Worm (Caenorhabditis elegans) whole organism, L4 larva: Measurements from ENCODE around the gene rpoa-12.
A peak's percentile ranks its signal among the peaks of the same experiment; 100 is the strongest.

Experiments used
- R02D3.7 ChIP-seq: fragments of 150-350 bp; sonication (generic microtip); optimal IDR thresholded peaks from 3 replicates; lab custom pipeline; 2014; ENCODE audit warnings: missing biosample characterization, missing genetic modification characterization
- T26A8.4 ChIP-seq: fragments of 200-800 bp; sonication (Bioruptor generic); IDR thresholded peaks from 2 replicates; pipeline ENCODE4 v1.3.6; 2022; ENCODE audit warnings: missing genetic modification characterization, missing compliant biosample characterization
- Y105C5A.15 ChIP-seq: fragments of 200-800 bp; sonication (Bioruptor generic); IDR thresholded peaks from 2 replicates; pipeline ENCODE4 v1.3.6; 2022; ENCODE audit warnings: missing genetic modification characterization, missing compliant biosample characterization
- Y5F2A.4 ChIP-seq: fragments of 200-800 bp; sonication (Bioruptor generic); optimal IDR thresholded peaks from 2 replicates; lab custom pipeline; 2018; ENCODE audit warnings: mild to moderate bottlenecking, missing genetic modification characterization, missing compliant biosample characterization
- Y75B8A.6 ChIP-seq: fragments of 200-800 bp; sonication (Bioruptor generic); IDR thresholded peaks from 2 replicates; pipeline ENCODE4 v1.3.6; 2022; ENCODE audit warnings: missing genetic modification reagents, missing genetic modification characterization, missing compliant biosample characterization
- ZK337.2 ChIP-seq: fragments of 200-800 bp; sonication (Bioruptor generic); IDR thresholded peaks from 2 replicates; pipeline ENCODE4 v1.3.6; 2022; ENCODE audit warnings: missing genetic modification reagents, missing genetic modification characterization, missing compliant biosample characterization
- aha-1 ChIP-seq: fragments of 150-350 bp; peaks from one replicate; lab custom pipeline; 2014; ENCODE audit warnings: missing biosample characterization, missing genetic modification characterization
- arid-1 ChIP-seq: fragments of 200-800 bp; sonication (Bioruptor generic); conservative IDR thresholded peaks from 2 replicates; pipeline ENCODE4 v1.3.6; 2022; ENCODE audit warnings: missing genetic modification reagents, missing genetic modification characterization, missing compliant biosample characterization
- ceh-20 ChIP-seq: fragments of 200-800 bp; sonication (Bioruptor generic); IDR thresholded peaks from 2 replicates; pipeline ENCODE4 v1.3.6; 2022; ENCODE audit warnings: missing genetic modification reagents, missing genetic modification characterization, missing compliant biosample characterization
- ceh-28 ChIP-seq: fragments of 150-350 bp; optimal IDR thresholded peaks from 2 replicates; lab custom pipeline; 2014; ENCODE audit warnings: missing biosample characterization, missing genetic modification reagents, missing genetic modification characterization
- ctbp-1 ChIP-seq: fragments of 200-800 bp; sonication (Bioruptor generic); IDR thresholded peaks from 2 replicates; pipeline ENCODE4 v1.3.6; 2022; ENCODE audit warnings: missing genetic modification reagents, missing genetic modification characterization, missing compliant biosample characterization
- daf-8 ChIP-seq: fragments of 200-800 bp; sonication (Bioruptor generic); IDR thresholded peaks from 2 replicates; pipeline ENCODE4 v1.3.6; 2022; ENCODE audit warnings: missing genetic modification characterization, missing compliant biosample characterization
- fkh-10 ChIP-seq: fragments of 150-350 bp; optimal IDR thresholded peaks from 2 replicates; lab custom pipeline; 2014; ENCODE audit warnings: missing biosample characterization, missing genetic modification reagents, missing genetic modification characterization
- gei-8 ChIP-seq: fragments of 200-800 bp; sonication (Bioruptor generic); optimal IDR thresholded peaks from 2 replicates; lab custom pipeline; 2018; ENCODE audit warnings: mild to moderate bottlenecking, missing genetic modification characterization, missing compliant biosample characterization
- lim-7 ChIP-seq: fragments of 200-800 bp; sonication (Bioruptor generic); IDR thresholded peaks from 2 replicates; pipeline ENCODE4 v1.3.6; 2022; ENCODE audit warnings: missing genetic modification characterization, missing compliant biosample characterization
- lin-15B ChIP-seq: fragments of 150-350 bp; sonication (generic microtip); optimal IDR thresholded peaks from 3 replicates; lab custom pipeline; 2014; ENCODE audit warnings: missing biosample characterization, missing genetic modification characterization
- lir-3 ChIP-seq: sonication (generic microtip); optimal IDR thresholded peaks from 2 replicates; lab custom pipeline; 2016; ENCODE audit warnings: mild to moderate bottlenecking, missing genetic modification characterization, missing compliant biosample characterization
- lsy-2 ChIP-seq, 2 experiments: fragments of 150-350 bp in 1 of 2; sonication (generic microtip) in 1 of 2; optimal IDR thresholded peaks; 2 replicates each; lab custom pipeline; 2014 to 2017; ENCODE audit warnings: missing biosample characterization in 2 of 2, missing genetic modification characterization in 2 of 2
- mdt-29 ChIP-seq: fragments of 200-800 bp; sonication (Bioruptor generic); IDR thresholded peaks from 2 replicates; pipeline ENCODE4 v1.3.6; 2022; ENCODE audit warnings: missing genetic modification reagents, missing genetic modification characterization, missing compliant biosample characterization
- mep-1 ChIP-seq: fragments of 150-350 bp; sonication (generic microtip); optimal IDR thresholded peaks from 3 replicates; lab custom pipeline; 2014; ENCODE audit warnings: missing biosample characterization, missing genetic modification characterization
- mxl-3 ChIP-seq: fragments of 200-800 bp; sonication (Bioruptor generic); optimal IDR thresholded peaks from 2 replicates; lab custom pipeline; 2018; ENCODE audit warnings: mild to moderate bottlenecking, missing genetic modification characterization, missing compliant biosample characterization
- nhr-102 ChIP-seq: sonication (generic microtip); optimal IDR thresholded peaks from 2 replicates; lab custom pipeline; 2016; ENCODE audit warnings: mild to moderate bottlenecking, missing genetic modification characterization, moderate library complexity, missing compliant biosample characterization
- nhr-11 ChIP-seq: fragments of 150-350 bp; optimal IDR thresholded peaks from 2 replicates; lab custom pipeline; 2014; ENCODE audit warnings: missing biosample characterization, missing genetic modification characterization
- nhr-111 ChIP-seq: fragments of 200-800 bp; sonication (Bioruptor generic); optimal IDR thresholded peaks from 2 replicates; lab custom pipeline; 2018; ENCODE audit warnings: mild to moderate bottlenecking, missing genetic modification characterization, missing compliant biosample characterization
- nhr-25 ChIP-seq: sonication (generic microtip); optimal IDR thresholded peaks from 2 replicates; lab custom pipeline; 2017; ENCODE audit warnings: missing genetic modification characterization, mild to moderate bottlenecking, missing compliant biosample characterization, antibody characterized with exemption, moderate library complexity, borderline replicate concordance; ENCODE audit not compliant: insufficient read depth
- nhr-41 ChIP-seq: fragments of 200-800 bp; sonication (Bioruptor generic); IDR thresholded peaks from 2 replicates; pipeline ENCODE4 v1.3.6; 2022; ENCODE audit warnings: missing genetic modification reagents, missing genetic modification characterization, missing compliant biosample characterization
- nhr-48 ChIP-seq: sonication (generic microtip); optimal IDR thresholded peaks from 2 replicates; lab custom pipeline; 2016; ENCODE audit warnings: mild to moderate bottlenecking, missing genetic modification characterization, missing compliant biosample characterization
- nhr-77 ChIP-seq: fragments of 150-350 bp; optimal IDR thresholded peaks from 2 replicates; lab custom pipeline; 2014; ENCODE audit warnings: missing biosample characterization, missing genetic modification characterization
- spr-3 ChIP-seq: fragments of 200-800 bp; sonication (Bioruptor generic); optimal IDR thresholded peaks from 2 replicates; lab custom pipeline; 2018; ENCODE audit warnings: mild to moderate bottlenecking, missing genetic modification characterization, missing compliant biosample characterization
- unc-62 ChIP-seq, 3 experiments: fragments of 150-350 bp in 1 of 3; sonication (generic microtip); optimal IDR thresholded peaks in 2 of 3; peaks in 1 of 3; 1 replicate in 1 of 3; 2 replicates in 2 of 3; lab custom pipeline; 2014 to 2017; ENCODE audit warnings: missing biosample characterization in 3 of 3, missing genetic modification characterization in 3 of 3, missing genetic modification reagents in 3 of 3, missing genotype in 1 of 3
- zip-2 ChIP-seq: fragments of 150-350 bp; optimal IDR thresholded peaks from 2 replicates; lab custom pipeline; 2014; ENCODE audit warnings: missing biosample characterization, missing genetic modification characterization

The rpoa-12 gene

DNA sequence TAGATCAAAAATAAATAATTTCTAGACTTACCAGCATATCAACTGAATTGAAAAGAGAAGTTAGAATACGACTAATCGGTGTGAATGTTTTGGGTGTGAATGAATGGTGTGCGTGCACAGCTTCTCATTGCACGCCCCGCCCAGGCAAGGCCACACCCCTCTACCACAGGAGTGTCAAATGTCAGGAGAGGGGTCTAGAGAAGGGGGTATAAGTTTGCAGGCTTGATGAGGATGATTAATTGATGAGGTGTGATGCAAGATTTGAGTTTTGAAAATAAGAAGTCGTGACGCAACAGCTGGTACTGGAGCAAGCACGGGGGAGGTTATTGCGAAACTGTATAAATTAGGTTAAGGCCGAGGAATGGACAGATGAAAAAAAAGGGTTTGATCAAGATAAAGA is 9.2 kb upstream of the rpoa-12 start, which contains the start of gene egl-1:
Gene egl-1 (minus strand): TSS at position 101 of the 400 bp plus-strand sequence.
- TF ChIP-seq ZK337.2 (GFP tag; lab: Robert Waterston, UW) (no peak), lim-7 (GFP tag; lab: Robert Waterston, UW) (no peak), lir-3 (tag; lab: Kevin White, UChicago) (no peak), nhr-41 (GFP tag; lab: Robert Waterston, UW) (no peak), nhr-102 (tag; lab: Kevin White, UChicago) (no peak), mep-1 (tag; lab: Kevin White, UChicago) (no peak), zip-2 (no peak), daf-8 (no peak), ceh-20 (GFP tag; lab: Robert Waterston, UW) (no peak), nhr-111 (GFP tag; lab: Kevin White, UChicago) (no peak), ceh-28 (tag; lab: Kevin White, UChicago) (no peak), spr-3 (no peak), gei-8 (GFP tag; lab: Kevin White, UChicago) (no peak), R02D3.7 (tag; lab: Kevin White, UChicago) (no peak), mxl-3 (GFP tag; lab: Kevin White, UChicago) (no peak), mdt-29 (no peak)

DNA sequence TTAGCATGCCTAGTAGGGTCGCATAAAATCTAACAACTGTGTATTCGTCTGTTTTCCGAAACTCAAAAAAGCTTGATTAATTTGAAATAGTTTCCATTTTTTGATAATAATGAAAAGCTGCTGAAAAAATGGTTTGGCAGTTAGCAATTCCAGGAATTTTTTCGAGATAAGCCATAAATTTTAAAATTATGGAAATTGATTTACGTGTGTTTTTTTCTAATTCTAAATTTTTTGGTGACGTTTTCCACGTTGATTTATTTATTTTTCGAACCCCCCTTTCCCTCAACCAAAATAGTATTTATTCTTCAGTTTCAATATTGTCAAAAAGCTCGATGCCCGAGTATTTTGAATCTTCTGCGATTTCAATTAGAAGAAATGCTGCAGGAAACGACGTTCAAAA is 5.8 kb upstream of the rpoa-12 start, which contains the start of gene F23B12.1:
Gene F23B12.1 (plus strand): TSS at position 301 of the 400 bp plus-strand sequence.
- TF ChIP-seq unc-62 (GFP tag; optimal IDR thresholded peaks at IDR 0.05 in 1 of 2; lab: Kevin White, UChicago) (peak in 1 of 2 experiments; percentile 29), unc-62 (tag; optimal IDR thresholded peaks at IDR 0.05; lab: Kevin White, UChicago) (no peak), Y75B8A.6 (GFP tag; lab: Robert Waterston, UW) (no peak)

DNA sequence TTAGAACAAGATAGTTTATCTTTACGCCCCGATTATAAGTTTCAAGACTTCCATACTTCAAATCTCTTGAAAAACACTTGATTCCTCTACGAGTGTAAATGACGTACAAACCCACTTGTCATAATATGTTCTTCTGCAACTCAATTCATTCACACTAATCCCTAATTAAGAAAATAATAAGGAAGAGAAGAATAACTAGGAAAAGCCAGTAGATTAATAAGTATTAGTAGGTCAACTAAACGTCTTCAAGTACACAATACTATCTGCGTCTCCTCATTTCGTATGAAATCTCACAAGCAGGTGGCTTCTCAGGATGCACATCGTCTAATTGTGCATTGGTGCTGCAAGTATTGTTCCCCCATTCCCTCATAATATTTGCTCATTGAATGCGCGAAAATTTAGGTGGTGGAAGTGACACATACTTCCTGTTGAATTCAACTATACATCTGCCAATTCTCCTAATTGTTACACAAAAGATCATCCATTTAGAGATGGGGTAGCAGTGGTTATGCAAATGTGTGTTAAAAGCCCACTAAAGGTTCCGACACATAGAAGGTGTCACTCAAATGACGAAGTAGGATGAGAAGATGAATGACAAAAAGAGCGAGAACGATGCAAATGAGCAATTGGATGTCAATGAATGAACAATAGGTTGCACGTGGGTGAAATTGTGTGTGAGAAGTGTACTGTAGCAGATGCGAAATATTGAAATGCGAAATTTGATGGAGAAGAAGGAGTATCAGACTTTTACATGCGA is 4.1 kb upstream of the rpoa-12 start:
- TF ChIP-seq fkh-10 (no peak), nhr-48 (tag; lab: Kevin White, UChicago) (no peak), unc-62 (GFP tag; optimal IDR thresholded peaks at IDR 0.05 in 1 of 2; lab: Kevin White, UChicago) (peak in 1 of 2 experiments; percentile 99), unc-62 (tag; optimal IDR thresholded peaks at IDR 0.05; lab: Kevin White, UChicago) (no peak), nhr-11 (tag; lab: Kevin White, UChicago) (no peak), ZK337.2 (GFP tag; lab: Robert Waterston, UW) (no peak), lin-15B (no peak), Y5F2A.4 (GFP tag; lab: Kevin White, UChicago) (no peak), aha-1 (tag; lab: Kevin White, UChicago) (peak; percentile 30), arid-1 (GFP tag; lab: Robert Waterston, UW) (no peak), lsy-2 (tag; optimal IDR thresholded peaks at IDR 0.05; lab: Kevin White, UChicago) (no peak), ctbp-1 (GFP tag; lab: Robert Waterston, UW) (no peak), mep-1 (tag; lab: Kevin White, UChicago) (no peak), spr-3 (no peak)

DNA sequence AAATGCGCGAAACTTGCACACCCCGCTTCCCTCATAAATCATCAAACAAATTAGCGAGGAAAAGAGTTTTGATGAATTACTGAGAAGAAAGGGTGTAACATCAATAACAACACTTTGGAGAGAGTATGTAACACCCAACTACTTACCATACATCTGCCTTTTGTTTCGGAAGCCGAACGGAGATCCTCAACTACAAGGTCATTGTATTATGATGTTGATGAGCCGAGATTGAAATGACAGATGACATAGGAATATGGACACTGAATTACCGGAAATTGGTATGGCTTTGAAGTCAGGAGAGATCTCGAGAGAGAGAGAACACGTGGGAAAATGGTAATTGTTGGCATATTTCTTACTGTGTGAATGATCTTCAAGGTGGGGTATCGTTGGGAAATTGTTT is 2.9 kb upstream of the rpoa-12 start:
- TF ChIP-seq T26A8.4 (GFP tag; lab: Robert Waterston, UW) (no peak), mep-1 (tag; lab: Kevin White, UChicago) (no peak), nhr-77 (no peak), Y75B8A.6 (GFP tag; lab: Robert Waterston, UW) (no peak), Y105C5A.15 (GFP tag; lab: Robert Waterston, UW) (no peak), nhr-25 (tag; lab: Kevin White, UChicago) (no peak), unc-62 (GFP tag; optimal IDR thresholded peaks at IDR 0.05 in 1 of 2; lab: Kevin White, UChicago) (peak in 1 of 2 experiments; percentile 63), unc-62 (tag; optimal IDR thresholded peaks at IDR 0.05; lab: Kevin White, UChicago) (no peak), arid-1 (GFP tag; lab: Robert Waterston, UW) (no peak)
